Worm (Caenorhabditis elegans) whole organism, young adult: ENCODE data around the gene ifb-2.
A peak's percentile ranks its signal among the peaks of the same experiment; 100 is the strongest.

ENCODE experiments used
- B0336.3 ChIP-seq: fragments of 200-800 bp; sonication (Bioruptor generic); IDR thresholded peaks from 2 replicates; pipeline ENCODE4 v1.3.6; 2022; ENCODE audit warnings: missing genetic modification characterization, missing compliant biosample characterization
- F10E7.11 ChIP-seq: sonication (generic microtip); optimal IDR thresholded peaks from 2 replicates; lab custom pipeline; 2017; ENCODE audit warnings: mild to moderate bottlenecking, missing genetic modification characterization, moderate library complexity, missing compliant biosample characterization
- F22D6.2 ChIP-seq: sonication (generic microtip); optimal IDR thresholded peaks from 2 replicates; lab custom pipeline; 2016; ENCODE audit warnings: mild to moderate bottlenecking, missing genetic modification characterization, missing compliant biosample characterization
- F23B12.7 ChIP-seq: sonication (generic microtip); optimal IDR thresholded peaks from 2 replicates; lab custom pipeline; 2017; ENCODE audit warnings: missing genetic modification characterization, mild to moderate bottlenecking, missing compliant biosample characterization, antibody characterized with exemption, moderate library complexity; ENCODE audit not compliant: insufficient read depth
- F33H1.4 ChIP-seq: fragments of 200-800 bp; sonication (Bioruptor generic); IDR thresholded peaks from 2 replicates; pipeline ENCODE4 v1.3.6; 2022; ENCODE audit warnings: missing genetic modification reagents, missing genetic modification characterization, missing compliant biosample characterization
- F55B11.4 ChIP-seq: sonication (generic microtip); optimal IDR thresholded peaks from 2 replicates; lab custom pipeline; 2016; ENCODE audit warnings: missing compliant biosample characterization, missing genetic modification characterization, borderline replicate concordance; ENCODE audit not compliant: insufficient read depth
- K11D2.4 ChIP-seq: fragments of 200-800 bp; sonication (Bioruptor generic); IDR thresholded peaks from 2 replicates; pipeline ENCODE4 v1.3.6; 2022; ENCODE audit warnings: missing genetic modification reagents, missing genetic modification characterization, missing compliant biosample characterization
- Y67H2A.10 ChIP-seq: fragments of 200-800 bp; sonication (Bioruptor generic); conservative IDR thresholded peaks from 2 replicates; pipeline ENCODE4 v1.3.6; 2022; ENCODE audit warnings: missing genetic modification reagents, missing genetic modification characterization, missing compliant biosample characterization
- ama-1 ChIP-seq, 3 experiments: fragments of 150-350 bp in 1 of 3; sonication (generic microtip) in 2 of 3; optimal IDR thresholded peaks; 2 replicates each; lab custom pipeline; 2014 to 2018; ENCODE audit warnings: missing biosample characterization in 2 of 3, missing genetic modification characterization in 2 of 3, missing genetic modification reagents in 2 of 3
- aptf-3 ChIP-seq: fragments of 200-800 bp; sonication (Bioruptor generic); IDR thresholded peaks from 2 replicates; pipeline ENCODE4 v1.3.6; 2022; ENCODE audit warnings: missing genetic modification characterization, missing compliant biosample characterization
- atf-7 ChIP-seq: sonication (generic microtip); optimal IDR thresholded peaks from 2 replicates; lab custom pipeline; 2017; ENCODE audit warnings: mild to moderate bottlenecking, missing genetic modification characterization, missing compliant biosample characterization
- athp-1 ChIP-seq: sonication (generic microtip); optimal IDR thresholded peaks from 2 replicates; lab custom pipeline; 2017; ENCODE audit warnings: mild to moderate bottlenecking, missing genetic modification characterization, missing compliant biosample characterization
- bed-1 ChIP-seq: fragments of 200-800 bp; sonication (Bioruptor generic); IDR thresholded peaks from 2 replicates; pipeline ENCODE4 v1.3.6; 2022; ENCODE audit warnings: missing genetic modification reagents, missing genetic modification characterization, missing compliant biosample characterization
- cebp-1 ChIP-seq, 2 experiments: fragments of 200-800 bp in 1 of 2; sonication (Bioruptor generic) in 1 of 2; sonication (generic microtip) in 1 of 2; IDR thresholded peaks in 1 of 2; optimal IDR thresholded peaks in 1 of 2; 2 replicates each; pipeline versions ENCODE4 v1.3.6 to Lab custom; 2017 to 2022; ENCODE audit warnings: missing compliant biosample characterization in 2 of 2, missing genetic modification characterization in 2 of 2, mild to moderate bottlenecking in 1 of 2, missing genetic modification reagents in 1 of 2, moderate library complexity in 1 of 2
- ceh-27 ChIP-seq: fragments of 200-800 bp; sonication (Bioruptor generic); optimal IDR thresholded peaks from 2 replicates; lab custom pipeline; 2018; ENCODE audit warnings: mild to moderate bottlenecking, missing genetic modification characterization, moderate library complexity, missing compliant biosample characterization
- ceh-79 ChIP-seq: sonication (generic microtip); optimal IDR thresholded peaks from 2 replicates; lab custom pipeline; 2017; ENCODE audit warnings: mild to moderate bottlenecking, missing genetic modification characterization, missing compliant biosample characterization
- dox-1 ChIP-seq: fragments of 200-800 bp; sonication (Bioruptor generic); IDR thresholded peaks from 2 replicates; pipeline ENCODE4 v1.3.6; 2022; ENCODE audit warnings: missing genetic modification reagents, missing genetic modification characterization, missing compliant biosample characterization
- egl-18 ChIP-seq: fragments of 200-800 bp; sonication (Bioruptor generic); IDR thresholded peaks from 2 replicates; pipeline ENCODE4 v1.3.6; 2022; ENCODE audit warnings: missing genetic modification reagents, missing genetic modification characterization, missing compliant biosample characterization
- egl-44 ChIP-seq: fragments of 200-800 bp; sonication (Bioruptor generic); IDR thresholded peaks from 2 replicates; pipeline ENCODE4 v1.3.6; 2022; ENCODE audit warnings: missing genetic modification reagents, missing genetic modification characterization, missing compliant biosample characterization
- egrh-3 ChIP-seq: fragments of 200-800 bp; sonication (Bioruptor generic); IDR thresholded peaks from 2 replicates; pipeline ENCODE4 v1.3.6; 2022; ENCODE audit warnings: missing genetic modification reagents, missing genetic modification characterization, missing compliant biosample characterization
- him-1 ChIP-seq: sonication (generic microtip); optimal IDR thresholded peaks from 2 replicates; lab custom pipeline; 2016; ENCODE audit warnings: missing genotype, missing genetic modification reagents, missing genetic modification characterization, missing compliant biosample characterization
- hmg-1.2 ChIP-seq: fragments of 200-800 bp; sonication (Bioruptor generic); IDR thresholded peaks from 2 replicates; pipeline ENCODE4 v1.3.6; 2022; ENCODE audit warnings: missing genetic modification reagents, missing genetic modification characterization, missing compliant biosample characterization
- hmg-20 ChIP-seq: fragments of 200-800 bp; sonication (Bioruptor generic); IDR thresholded peaks from 2 replicates; pipeline ENCODE4 v1.3.6; 2022; ENCODE audit warnings: missing genetic modification reagents, missing genetic modification characterization, missing compliant biosample characterization
- hrde-1 ChIP-seq: sonication (generic microtip); optimal IDR thresholded peaks from 2 replicates; lab custom pipeline; 2016; ENCODE audit warnings: missing genetic modification characterization, mild to moderate bottlenecking, missing compliant biosample characterization, moderate library complexity, missing genotype, missing genetic modification reagents, borderline replicate concordance
- lin-40 ChIP-seq: sonication (generic microtip); optimal IDR thresholded peaks from 2 replicates; lab custom pipeline; 2016; ENCODE audit warnings: missing genetic modification characterization, mild to moderate bottlenecking, missing compliant biosample characterization, missing genotype, missing genetic modification reagents
- lsy-27 ChIP-seq: sonication (generic microtip); optimal IDR thresholded peaks from 2 replicates; lab custom pipeline; 2017; ENCODE audit warnings: missing genetic modification characterization, mild to moderate bottlenecking, missing compliant biosample characterization, antibody characterized with exemption, missing genotype, borderline replicate concordance; ENCODE audit not compliant: insufficient read depth
- madf-10 ChIP-seq: sonication (generic microtip); optimal IDR thresholded peaks from 2 replicates; lab custom pipeline; 2016; ENCODE audit warnings: mild to moderate bottlenecking, missing genetic modification characterization, missing compliant biosample characterization
- madf-8 ChIP-seq: fragments of 200-800 bp; sonication (Bioruptor generic); conservative IDR thresholded peaks from 2 replicates; pipeline ENCODE4 v1.3.6; 2022; ENCODE audit warnings: missing genetic modification reagents, missing genetic modification characterization, missing compliant biosample characterization
- mcd-1 ChIP-seq: fragments of 200-800 bp; sonication (Bioruptor generic); IDR thresholded peaks from 2 replicates; pipeline ENCODE4 v1.3.6; 2022; ENCODE audit warnings: missing genetic modification reagents, missing genetic modification characterization, missing compliant biosample characterization
- mel-28 ChIP-seq: sonication (generic microtip); optimal IDR thresholded peaks from 2 replicates; lab custom pipeline; 2016; ENCODE audit warnings: borderline replicate concordance, mild to moderate bottlenecking, missing genetic modification characterization, missing compliant biosample characterization
- mes-4 ChIP-seq: sonication (generic microtip); optimal IDR thresholded peaks from 2 replicates; lab custom pipeline; 2016; ENCODE audit warnings: missing genotype, missing genetic modification characterization, missing compliant biosample characterization
- nfya-1 ChIP-seq: sonication (generic microtip); optimal IDR thresholded peaks from 2 replicates; lab custom pipeline; 2017; ENCODE audit warnings: antibody characterized with exemption, missing compliant biosample characterization, missing genetic modification characterization, borderline replicate concordance; ENCODE audit not compliant: insufficient read depth
- nhr-179 ChIP-seq: sonication (generic microtip); optimal IDR thresholded peaks from 2 replicates; lab custom pipeline; 2016; ENCODE audit warnings: mild to moderate bottlenecking, missing genetic modification characterization, missing compliant biosample characterization
- nhr-80 ChIP-seq: sonication (generic microtip); optimal IDR thresholded peaks from 2 replicates; lab custom pipeline; 2016; ENCODE audit warnings: missing genetic modification characterization, missing compliant biosample characterization
- nhr-90 ChIP-seq: sonication (generic microtip); optimal IDR thresholded peaks from 2 replicates; lab custom pipeline; 2016; ENCODE audit warnings: missing genotype, mild to moderate bottlenecking, missing genetic modification characterization, missing compliant biosample characterization
- pbrm-1 ChIP-seq: fragments of 200-800 bp; sonication (Bioruptor generic); IDR thresholded peaks from 2 replicates; pipeline ENCODE4 v1.3.6; 2022; ENCODE audit warnings: missing genetic modification reagents, missing genetic modification characterization, missing compliant biosample characterization
- rcor-1 ChIP-seq: fragments of 200-800 bp; sonication (Bioruptor generic); IDR thresholded peaks from 2 replicates; pipeline ENCODE4 v1.3.6; 2022; ENCODE audit warnings: missing genetic modification reagents, missing genetic modification characterization, missing compliant biosample characterization
- rec-8 ChIP-seq, 2 experiments: sonication (generic microtip); optimal IDR thresholded peaks; 2 replicates each; lab custom pipeline; 2016; ENCODE audit warnings: mild to moderate bottlenecking in 2 of 2, missing genetic modification characterization in 2 of 2, missing genetic modification reagents in 2 of 2, missing genotype in 2 of 2, missing biosample characterization in 1 of 2, missing compliant biosample characterization in 1 of 2, moderate library complexity in 1 of 2
- tbx-9 ChIP-seq: sonication (generic microtip); optimal IDR thresholded peaks from 2 replicates; lab custom pipeline; 2016; ENCODE audit warnings: borderline replicate concordance, missing genetic modification characterization, inconsistent platforms, missing compliant biosample characterization
- ztf-25 ChIP-seq: fragments of 200-800 bp; sonication (Bioruptor generic); IDR thresholded peaks from 2 replicates; pipeline ENCODE4 v1.3.6; 2022; ENCODE audit warnings: missing genetic modification reagents, missing genetic modification characterization, missing compliant biosample characterization
- ztf-26 ChIP-seq: sonication (generic microtip); optimal IDR thresholded peaks from 2 replicates; lab custom pipeline; 2017; ENCODE audit warnings: missing genetic modification characterization, missing compliant biosample characterization
- ztf-3 ChIP-seq: fragments of 200-800 bp; sonication (Bioruptor generic); optimal IDR thresholded peaks from 2 replicates; lab custom pipeline; 2018; ENCODE audit warnings: mild to moderate bottlenecking, missing genetic modification characterization, missing compliant biosample characterization

The ifb-2 gene

DNA sequence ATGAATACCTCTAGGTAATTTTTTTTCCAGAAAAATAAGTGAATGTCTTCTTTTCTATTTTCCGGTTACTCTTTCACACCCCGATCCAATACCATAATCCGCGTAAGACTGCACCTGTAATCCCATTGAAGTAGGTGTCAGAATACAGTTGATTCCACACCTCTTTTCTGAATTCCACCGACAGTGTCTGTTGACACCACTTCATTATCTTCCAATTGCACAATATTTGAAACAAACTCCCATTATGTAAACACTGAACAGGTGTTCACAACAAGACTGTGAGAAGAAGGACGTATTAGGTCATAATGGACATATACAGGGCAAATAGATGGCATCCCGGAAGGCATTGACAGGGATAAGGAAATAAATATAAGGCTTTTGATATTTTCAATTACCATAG is 27.4 kb downstream of the ifb-2 start:
- TF ChIP-seq nfya-1 (tag; lab: Kevin White, UChicago) (no peak), K11D2.4 (no peak), egl-44 (no peak), egl-18 (GFP tag; lab: Robert Waterston, UW) (no peak), dox-1 (GFP tag; lab: Robert Waterston, UW) (no peak), ama-1 (optimal IDR thresholded peaks at IDR 0.05; lab: Kevin White, UChicago) (no peak), ama-1 (GFP tag; optimal IDR thresholded peaks at IDR 0.05; lab: Kevin White, UChicago) (no peak), mes-4 (tag; lab: Kevin White, UChicago) (no peak), cebp-1 (GFP tag; IDR thresholded peaks at IDR 0.05; lab: Robert Waterston, UW) (no peak), cebp-1 (tag; optimal IDR thresholded peaks at IDR 0.05; lab: Kevin White, UChicago) (no peak), him-1 (tag; lab: Kevin White, UChicago) (no peak), mcd-1 (GFP tag; lab: Robert Waterston, UW) (no peak), F33H1.4 (GFP tag; lab: Robert Waterston, UW) (no peak)

ce11 chrII:5779866-5780265 is 29.9 kb downstream of the ifb-2 start:
- no peak for TF ChIP-seq B0336.3 (GFP tag; lab: Robert Waterston, UW)
- TF ChIP-seq nhr-179 (tag; lab: Kevin White, UChicago), result no peak
- TF ChIP-seq ztf-3 (GFP tag; lab: Kevin White, UChicago), result no peak
- peak; percentile 7 for TF ChIP-seq ceh-27 (GFP tag; lab: Kevin White, UChicago)
- no peak for TF ChIP-seq nhr-80
- TF ChIP-seq nhr-90 (tag; lab: Kevin White, UChicago), result no peak
- TF ChIP-seq lin-40 (tag; lab: Kevin White, UChicago), result no peak
- no peak for TF ChIP-seq pbrm-1 (GFP tag; lab: Robert Waterston, UW)
- no peak for TF ChIP-seq F23B12.7 (tag; lab: Kevin White, UChicago)
- no peak for TF ChIP-seq lsy-27 (tag; lab: Kevin White, UChicago)
- TF ChIP-seq ztf-25 (GFP tag; lab: Robert Waterston, UW), result no peak
- peak; percentile 50; the same call in 1 of the 2 replicates for TF ChIP-seq hmg-1.2 (GFP tag; lab: Robert Waterston, UW)
- no peak for TF ChIP-seq egrh-3
- TF ChIP-seq bed-1 (GFP tag; lab: Robert Waterston, UW), result no peak
- TF ChIP-seq rec-8 (tag; optimal IDR thresholded peaks at IDR 0.05; lab: Kevin White, UChicago), result no peak

- TF ChIP-seq tbx-9 (tag; lab: Kevin White, UChicago) (no peak), hrde-1 (tag; lab: Kevin White, UChicago) (peak; percentile 90), madf-10 (tag; lab: Kevin White, UChicago) (peak; percentile 70), bed-1 (GFP tag; lab: Robert Waterston, UW) (no peak), F33H1.4 (GFP tag; lab: Robert Waterston, UW) (peak; percentile 34; the same call in 1 of the 2 replicates), F22D6.2 (tag; lab: Kevin White, UChicago) (no peak), aptf-3 (GFP tag; lab: Robert Waterston, UW) (peak; percentile 95), athp-1 (peak; percentile 77), madf-8 (GFP tag; lab: Robert Waterston, UW) (0 out of 2 replicates have a peak, but pooled peaks have one; percentile 5), atf-7 (tag; lab: Kevin White, UChicago) (peak; percentile 72), rec-8 (tag; optimal IDR thresholded peaks at IDR 0.05; lab: Kevin White, UChicago) (peak; percentile 81 to 91), F55B11.4 (tag; lab: Kevin White, UChicago) (no peak), rcor-1 (GFP tag; lab: Robert Waterston, UW) (peak; percentile 82), ceh-79 (tag; lab: Kevin White, UChicago) (peak; percentile 83), Y67H2A.10 (GFP tag; lab: Robert Waterston, UW) (no peak), ztf-26 (tag; lab: Kevin White, UChicago) (peak; percentile 63), F10E7.11 (peak; percentile 75), mel-28 (no peak), hmg-20 (GFP tag; lab: Robert Waterston, UW) (peak; percentile 18; the same call in 1 of the 2 replicates)
Measured at ce11 chrII:5781935-5782921, 32.2 kb downstream of the ifb-2 start, which contains the start of gene K05F1.6. K05F1.6 (plus strand) TSS chrII:5782520.
